Fruit fly (Drosophila melanogaster): ENCODE measurements around the gene CG6985.

Gene CG6985

DNA sequence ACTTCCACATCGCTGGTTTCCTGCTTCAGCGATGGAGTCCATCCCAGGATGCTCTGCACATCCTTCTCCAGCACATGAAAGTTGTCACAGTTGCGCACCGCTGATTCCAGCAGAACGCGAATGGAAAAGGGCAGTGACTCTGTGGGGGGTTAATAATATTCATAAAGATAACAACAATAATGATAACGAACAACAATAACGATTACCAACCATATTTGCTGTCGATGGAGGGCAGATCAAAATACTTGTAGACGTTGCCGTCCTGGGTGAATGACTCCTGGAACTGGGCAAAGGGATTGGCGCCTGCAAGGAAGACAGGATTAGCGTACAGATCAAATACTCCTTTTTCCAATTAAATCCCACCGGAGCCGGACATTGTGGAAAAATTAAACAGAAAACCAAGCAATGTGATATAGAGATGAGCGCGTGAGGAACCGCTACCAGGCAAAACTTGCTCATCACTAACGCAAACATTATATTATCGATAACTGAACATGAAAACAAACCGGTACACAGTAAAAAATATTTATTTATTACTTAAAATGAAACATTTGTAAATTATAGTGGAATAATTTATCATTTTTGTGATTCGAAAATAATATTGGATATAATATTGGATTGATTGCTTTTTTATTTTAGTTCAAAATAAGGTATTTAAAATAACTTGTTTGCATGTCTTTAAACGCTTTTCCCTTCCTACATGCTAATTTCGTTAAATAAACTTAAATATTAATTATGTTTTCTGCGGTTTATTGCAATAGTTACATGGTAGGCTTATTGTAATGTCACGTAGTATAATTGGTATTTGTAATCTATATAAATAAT, 16.6 kb upstream of the CG6985 start, which contains the start of gene Irp-1A (continued):
- TF ChIP-seq CG15269 (tag; optimal IDR thresholded peaks at IDR 0.05) (peak; percentile 86), Six4 (GFP tag; optimal IDR thresholded peaks at IDR 0.05) (peak; percentile 71), bsh (GFP tag; optimal IDR thresholded peaks at IDR 0.05) (peak in 1 of 2 experiments; percentile 83), CG30431 (GFP tag; optimal IDR thresholded peaks at IDR 0.05) (no peak), gce (GFP tag; IDR thresholded peaks at IDR 0.05) (peak; percentile 65; the same call in 1 of the 3 replicates), ac (GFP tag; optimal IDR thresholded peaks at IDR 0.05) (no peak), da (GFP tag; optimal IDR thresholded peaks at IDR 0.05) (no peak), CG12299 (tag; optimal IDR thresholded peaks at IDR 0.05) (peak; percentile 62), Doc3 (GFP tag; IDR thresholded peaks at IDR 0.05; ENCODE audit: partially characterized antibody) (peak; percentile 77), CG5953 (GFP tag; IDR thresholded peaks at IDR 0.05) (no peak), chm (GFP tag; IDR thresholded peaks at IDR 0.05) (no peak), ssp (GFP tag; IDR thresholded peaks at IDR 0.05) (peak; percentile 42), crc (GFP tag; optimal IDR thresholded peaks at IDR 0.05) (no peak), CG1603 (tag; optimal IDR thresholded peaks at IDR 0.05) (peak; percentile 61), insv (GFP tag; optimal IDR thresholded peaks at IDR 0.05) (peak in 1 of 2 experiments; percentile 6), h (optimal IDR thresholded peaks at IDR 0.05) (no peak), GATAe (GFP tag; conservative IDR thresholded peaks at IDR 0.05) (peak; percentile 35; the same call in 1 of the 2 replicates), cwo (GFP tag; optimal IDR thresholded peaks at IDR 0.05) (peak; percentile 60), lilli (GFP tag; optimal IDR thresholded peaks at IDR 0.05) (peak; percentile 73), pzg (GFP tag; optimal IDR thresholded peaks at IDR 0.05) (peak; percentile 59), Fer3 (tag; optimal IDR thresholded peaks at IDR 0.05) (peak; percentile 79), ap (GFP tag; IDR thresholded peaks at IDR 0.05) (peak; percentile 58), CHES-1-like (GFP tag; optimal IDR thresholded peaks at IDR 0.05) (peak; percentile 58), dpn (GFP tag; optimal IDR thresholded peaks at IDR 0.05) (peak; percentile 51 to 69), CoRest (tag; optimal IDR thresholded peaks at IDR 0.05) (peak; percentile 83), Dref (GFP tag; IDR thresholded peaks at IDR 0.05) (peak; percentile 81), CG10321 (GFP tag; IDR thresholded peaks at IDR 0.05) (peak; percentile 27; the same call in 1 of the 2 replicates), esg (GFP tag; conservative IDR thresholded peaks at IDR 0.05) (peak; percentile 47; the same call in 1 of the 2 replicates), CG31365 (tag; optimal IDR thresholded peaks at IDR 0.05) (no peak), en (GFP tag; optimal IDR thresholded peaks at IDR 0.05) (no peak), CG18764 (GFP tag; optimal IDR thresholded peaks at IDR 0.05) (peak; percentile 64), shn (GFP tag; optimal IDR thresholded peaks at IDR 0.05) (no peak), Elba2 (GFP tag; optimal IDR thresholded peaks at IDR 0.05) (no peak), CG8089 (GFP tag; optimal IDR thresholded peaks at IDR 0.05) (no peak), CG10366 (GFP tag; IDR thresholded peaks at IDR 0.05) (peak; percentile 65), NFAT (GFP tag; IDR thresholded peaks at IDR 0.05) (peak; percentile 64; the same call in 1 of the 2 replicates), org-1 (GFP tag; optimal IDR thresholded peaks at IDR 0.05) (no peak), vvl (GFP tag; IDR thresholded peaks at IDR 0.05) (peak; percentile 90), D19A (tag; optimal IDR thresholded peaks at IDR 0.05) (peak; percentile 78), sna (GFP tag; IDR thresholded peaks at IDR 0.05; ENCODE audit: partially characterized antibody) (peak; percentile 78), Meics (GFP tag; optimal IDR thresholded peaks at IDR 0.05) (peak; percentile 70), sug (tag; optimal IDR thresholded peaks at IDR 0.05) (peak; percentile 100), Fer2 (tag; optimal IDR thresholded peaks at IDR 0.05) (peak; percentile 37), croc (GFP tag; conservative IDR thresholded peaks at IDR 0.05) (0 out of 3 replicates have a peak, but pooled peaks have one; percentile 39), CG31388 (GFP tag; optimal IDR thresholded peaks at IDR 0.05) (peak; percentile 31), CG2202 (tag; optimal IDR thresholded peaks at IDR 0.05) (peak; percentile 39), CG11696 (GFP tag; IDR thresholded peaks at IDR 0.05) (peak; percentile 43; the same call in 1 of the 2 replicates), Taf1 (GFP tag; IDR thresholded peaks at IDR 0.05) (0 out of 2 replicates have a peak, but pooled peaks have one; percentile 26), CG7839 (tag; optimal IDR thresholded peaks at IDR 0.05) (peak; percentile 86)
